Fruit fly (Drosophila melanogaster): ENCODE data around the gene wls.

- no peak for TF ChIP-seq CTCF (optimal IDR thresholded peaks at IDR 0.05)
- TF ChIP-seq CG8478 (optimal IDR thresholded peaks at IDR 0.05), result no peak
Measured at dm6 chr3L:11217893-11218292, 48.5 kb upstream of the wls start.
